Fruit fly (Drosophila melanogaster) Kc167 (cell line): Measurements from ENCODE around the gene omd.

Experiments
- h ChIP-seq: fragments of >200 bp; optimal IDR thresholded peaks from 3 replicates; lab custom pipeline; 2018; ENCODE audit warnings: missing external identifiers
- psq ChIP-seq: fragments of >200 bp; optimal IDR thresholded peaks from 2 replicates; lab custom pipeline; 2017; ENCODE audit warnings: missing external identifiers

- TF ChIP-seq psq (lab: Kevin White, UChicago) (no peak), h (lab: Kevin White, UChicago) (no peak)
These were observed 14.1 kb downstream of the omd start for dm6 chr3R:13672898-13673297.
